Worm (Caenorhabditis elegans) whole organism, L4/young adult: ENCODE results near the gene F35H10.3.
A peak's percentile ranks its signal among the peaks of the same experiment; 100 is the strongest.

ENCODE experiments used
- W03F9.2 ChIP-seq: fragments of 150-350 bp; optimal IDR thresholded peaks from 2 replicates; lab custom pipeline; 2014; ENCODE audit warnings: missing biosample characterization, missing genetic modification characterization
- dao-5 ChIP-seq: sonication (generic microtip); optimal IDR thresholded peaks from 2 replicates; lab custom pipeline; 2016; ENCODE audit warnings: missing genotype, missing genetic modification characterization, moderate library complexity, missing compliant biosample characterization
- him-1 ChIP-seq: sonication (generic microtip); optimal IDR thresholded peaks from 2 replicates; lab custom pipeline; 2016; ENCODE audit warnings: missing genotype, missing genetic modification reagents, missing genetic modification characterization, missing compliant biosample characterization

The F35H10.3 gene

DNA sequence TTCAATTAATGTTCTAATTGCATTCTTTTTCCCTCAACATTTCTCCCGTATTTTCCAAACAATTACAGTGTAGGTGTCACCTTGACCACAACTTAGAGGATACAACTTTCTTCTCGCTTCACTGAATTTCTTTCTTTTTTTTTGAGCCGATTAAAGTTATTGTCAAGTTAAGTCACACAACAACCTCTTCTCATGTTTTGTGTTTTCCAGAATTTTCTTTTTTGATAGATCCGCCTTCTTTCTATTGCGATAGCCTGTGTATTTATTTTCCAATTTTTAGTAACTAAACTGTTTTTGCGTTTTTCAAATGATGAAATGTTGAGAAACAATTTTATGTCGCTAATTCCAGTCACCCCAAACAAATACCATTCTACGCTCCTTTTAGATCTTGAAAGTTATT is at the start of gene F35H10.3:
TSS of gene F35H10.3 (plus strand) at position 301 of the 400 bp plus-strand sequence.
- TF ChIP-seq him-1 (tag; lab: Kevin White, UChicago) (no peak), dao-5 (tag; lab: Kevin White, UChicago) (no peak), W03F9.2 (tag; lab: Kevin White, UChicago) (no peak)

DNA sequence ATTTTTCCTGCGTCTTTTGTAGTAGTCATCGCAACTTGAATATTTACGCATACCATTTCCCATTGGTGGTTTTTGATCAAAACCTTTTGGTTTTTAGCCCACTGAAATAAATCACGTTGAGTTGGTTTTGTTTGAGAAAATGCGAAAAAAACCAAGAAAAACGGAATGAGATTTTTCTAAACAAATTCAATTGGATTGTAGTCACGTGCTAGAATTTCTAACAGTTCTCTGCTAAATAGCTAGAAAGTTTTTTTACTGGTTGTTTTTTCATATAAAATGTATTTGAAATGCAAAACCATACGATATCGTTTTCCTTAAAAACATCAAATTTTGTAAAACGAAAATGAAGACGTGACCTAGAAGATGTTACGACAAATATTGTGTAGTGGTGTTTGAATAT is 49.2 kb upstream of the F35H10.3 start, which contains the start of gene K07H8.12:
TSS of gene K07H8.12 (minus strand) at position 101 of the 400 bp plus-strand sequence.
- TF ChIP-seq W03F9.2 (tag; lab: Kevin White, UChicago) = no peak
- no peak for TF ChIP-seq him-1 (tag; lab: Kevin White, UChicago)
- TF ChIP-seq dao-5 (tag; lab: Kevin White, UChicago) = no peak

DNA sequence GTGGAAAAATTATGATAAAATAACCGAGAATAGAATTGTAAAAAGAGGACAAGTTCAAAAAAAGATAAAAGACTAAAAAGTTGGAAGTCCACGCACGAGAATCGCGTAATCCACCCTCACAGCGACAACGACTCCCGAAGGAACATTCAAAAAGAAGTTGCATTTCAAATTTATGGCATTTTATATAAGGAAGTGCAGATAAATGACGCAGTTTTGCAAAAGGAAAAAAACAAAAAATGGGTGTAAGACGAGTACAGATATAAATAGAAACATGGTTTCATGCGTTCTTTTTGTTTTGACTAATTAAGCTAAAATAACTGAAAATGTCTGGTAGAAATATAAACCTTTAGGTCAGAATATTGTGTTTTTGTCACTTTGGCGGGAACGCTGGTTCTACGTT is 42.6 kb upstream of the F35H10.3 start:
- TF ChIP-seq him-1 (tag; lab: Kevin White, UChicago) (no peak), dao-5 (tag; lab: Kevin White, UChicago) (no peak), W03F9.2 (tag; lab: Kevin White, UChicago) (no peak)

- TF ChIP-seq dao-5 (tag; lab: Kevin White, UChicago) = no peak
- no peak for TF ChIP-seq him-1 (tag; lab: Kevin White, UChicago)
- no peak for TF ChIP-seq W03F9.2 (tag; lab: Kevin White, UChicago)
Observed at ce11 chrIV:8286352-8286751, 39.4 kb upstream of the F35H10.3 start, which contains the start of gene K07H8.9. K07H8.9 (minus strand) TSS chrIV:8286476.

ce11 chrIV:8287287-8287686 is 38.5 kb upstream of the F35H10.3 start:
- TF ChIP-seq him-1 (tag; lab: Kevin White, UChicago) = no peak
- no peak for TF ChIP-seq dao-5 (tag; lab: Kevin White, UChicago)
- TF ChIP-seq W03F9.2 (tag; lab: Kevin White, UChicago) = no peak

- no peak for TF ChIP-seq W03F9.2 (tag; lab: Kevin White, UChicago)
- TF ChIP-seq dao-5 (tag; lab: Kevin White, UChicago) = no peak
- no peak for TF ChIP-seq him-1 (tag; lab: Kevin White, UChicago)
Observed at ce11 chrIV:8289105-8289504, 36.7 kb upstream of the F35H10.3 start.

DNA sequence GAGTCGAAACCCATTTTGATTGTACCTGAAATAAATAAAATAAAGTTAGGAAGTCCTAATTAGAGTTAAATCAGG is 36.4 kb upstream of the F35H10.3 start, which contains the start of gene nucl-1:
TSS of gene nucl-1 (minus strand) at position 26 of the 75 bp plus-strand sequence.
- TF ChIP-seq W03F9.2 (tag; lab: Kevin White, UChicago) (no peak), dao-5 (tag; lab: Kevin White, UChicago) (no peak), him-1 (tag; lab: Kevin White, UChicago) (no peak)

ce11 chrIV:8289580-8290323 is 36.0 kb upstream of the F35H10.3 start, which contains the start of gene daf-31:
daf-31 (plus strand) TSS chrIV:8290273.
- TF ChIP-seq W03F9.2 (tag; lab: Kevin White, UChicago) (peak; percentile 39), dao-5 (tag; lab: Kevin White, UChicago) (no peak), him-1 (tag; lab: Kevin White, UChicago) (no peak)

DNA sequence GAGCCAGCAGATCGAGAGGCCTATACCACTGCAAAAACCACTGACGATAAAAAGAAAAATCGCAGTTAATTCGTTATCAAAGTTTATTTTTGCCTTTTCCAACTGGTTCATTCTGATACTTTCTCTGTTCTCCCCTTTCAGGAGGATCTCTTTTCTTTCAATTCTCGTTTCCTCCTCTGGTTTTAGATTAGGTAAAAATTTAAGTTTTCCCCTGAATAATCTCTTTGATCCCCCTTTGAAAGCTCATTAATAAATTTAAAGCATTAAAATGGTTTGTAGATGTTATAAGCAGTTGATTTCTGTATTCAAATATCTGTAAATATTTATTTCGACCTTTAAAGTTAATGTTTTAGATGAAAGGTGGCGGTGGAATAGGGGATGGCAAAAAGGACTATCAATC is 34.5 kb upstream of the F35H10.3 start, which contains the start of gene K07H8.2:
TSS of gene K07H8.2 (plus strand) at position 301 of the 400 bp plus-strand sequence.
- TF ChIP-seq him-1 (tag; lab: Kevin White, UChicago) (no peak), W03F9.2 (tag; lab: Kevin White, UChicago) (no peak), dao-5 (tag; lab: Kevin White, UChicago) (no peak)

ce11 chrIV:8294650-8295049 is 31.1 kb upstream of the F35H10.3 start, which contains the start of gene tbce-1:
tbce-1 (plus strand) TSS chrIV:8294690.
- TF ChIP-seq dao-5 (tag; lab: Kevin White, UChicago) (no peak), him-1 (tag; lab: Kevin White, UChicago) (no peak), W03F9.2 (tag; lab: Kevin White, UChicago) (no peak)

DNA sequence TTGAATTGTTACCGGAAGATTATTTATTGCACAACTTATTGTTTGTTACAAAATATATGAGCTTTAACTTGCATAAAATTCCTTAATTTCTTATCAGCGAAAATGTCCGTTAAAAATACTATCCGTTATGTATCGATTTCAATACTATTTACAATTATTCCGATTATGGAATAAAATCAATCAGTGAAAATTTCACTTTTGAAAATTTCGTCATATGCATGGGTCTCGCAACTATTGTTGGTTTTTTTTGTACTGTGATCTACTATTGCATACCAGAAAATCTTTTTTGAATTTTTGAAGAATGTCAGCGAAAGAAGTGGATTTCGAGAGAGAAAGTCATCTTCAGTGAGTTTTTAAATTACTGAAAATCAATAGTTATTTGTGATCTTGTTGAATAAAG is 28.6 kb upstream of the F35H10.3 start, which contains the start of gene nprl-3:
TSS of gene nprl-3 (plus strand) at position 301 of the 400 bp plus-strand sequence.
- TF ChIP-seq dao-5 (tag; lab: Kevin White, UChicago) (no peak), him-1 (tag; lab: Kevin White, UChicago) (no peak), W03F9.2 (tag; lab: Kevin White, UChicago) (no peak)

ce11 chrIV:8299636-8300035 is 26.1 kb upstream of the F35H10.3 start, which contains the start of gene F35H10.6:
F35H10.6 (plus strand) TSS chrIV:8299936.
- TF ChIP-seq dao-5 (tag; lab: Kevin White, UChicago) = no peak
- TF ChIP-seq W03F9.2 (tag; lab: Kevin White, UChicago) = no peak
- TF ChIP-seq him-1 (tag; lab: Kevin White, UChicago) = no peak

DNA sequence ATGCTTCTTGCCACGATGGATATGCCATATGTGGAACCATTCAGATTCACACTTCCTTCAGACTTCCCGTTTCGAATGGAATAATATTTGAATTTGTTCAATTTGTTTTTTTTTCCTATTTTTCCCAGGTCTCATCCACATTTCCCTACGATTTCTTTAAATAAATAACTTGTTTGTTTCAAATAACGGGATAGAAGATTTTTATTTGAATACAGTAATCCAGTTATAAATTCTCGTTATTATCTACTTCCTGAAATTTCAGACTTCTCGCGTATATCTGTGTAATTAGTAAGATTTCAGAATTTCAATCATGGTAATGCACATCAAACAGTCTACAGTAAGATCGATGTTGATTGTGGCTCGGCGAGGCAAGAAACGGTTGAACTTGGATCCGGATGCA is 25.3 kb upstream of the F35H10.3 start, which contains the start of gene F35H10.5:
TSS of gene F35H10.5 (plus strand) at position 301 of the 400 bp plus-strand sequence.
- no peak for TF ChIP-seq dao-5 (tag; lab: Kevin White, UChicago)
- no peak for TF ChIP-seq W03F9.2 (tag; lab: Kevin White, UChicago)
- no peak for TF ChIP-seq him-1 (tag; lab: Kevin White, UChicago)

DNA sequence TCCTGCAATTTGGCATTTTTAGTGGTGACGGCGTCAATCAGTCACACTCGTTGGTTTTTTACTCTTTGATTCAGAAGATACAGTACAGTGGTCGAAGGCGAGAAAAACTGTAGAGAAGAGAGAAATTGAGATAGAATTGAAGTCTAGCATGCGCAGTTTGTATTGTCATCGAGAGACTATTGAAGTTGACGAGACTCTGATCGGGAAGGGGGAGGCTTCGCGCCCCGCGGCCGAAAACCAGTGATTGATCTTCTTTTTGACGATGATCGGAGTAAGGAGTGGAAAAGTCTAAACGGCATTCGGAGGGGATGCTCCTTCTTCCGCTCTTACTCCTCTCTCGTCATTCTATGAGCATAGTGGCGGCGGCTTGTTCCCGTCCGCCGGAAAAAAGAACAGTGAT is 23.8 kb upstream of the F35H10.3 start:
- TF ChIP-seq him-1 (tag; lab: Kevin White, UChicago) (no peak), W03F9.2 (tag; lab: Kevin White, UChicago) (no peak)
